Fruit fly (Drosophila melanogaster) whole organism, adult: Measurements from ENCODE around the gene CG43245.

Source experiments
- CG5204 ChIP-seq: fragments of 200-800 bp; sonication (Bioruptor generic); optimal IDR thresholded peaks from 2 replicates; lab custom pipeline; 2016; ENCODE audit warnings: missing biosample characterization, missing genetic modification characterization
- cic ChIP-seq: fragments of 200-800 bp; sonication (Bioruptor generic); optimal IDR thresholded peaks from 2 replicates; lab custom pipeline; 2017; ENCODE audit warnings: missing biosample characterization, mild to moderate bottlenecking, missing genetic modification characterization, moderate library complexity
- cnc ChIP-seq, 2 experiments: fragments of >200 bp; optimal IDR thresholded peaks; 2 replicates each; lab custom pipeline; 2017
- ovo ChIP-seq: fragments of 200-800 bp; sonication (Bioruptor generic); optimal IDR thresholded peaks from 2 replicates; lab custom pipeline; 2016; ENCODE audit warnings: missing biosample characterization, missing genetic modification characterization
- pad ChIP-seq: fragments of 200-800 bp; sonication (Bioruptor generic); optimal IDR thresholded peaks from 3 replicates; lab custom pipeline; 2017; ENCODE audit warnings: missing biosample characterization, missing genetic modification characterization, mild to moderate bottlenecking, moderate library complexity, missing genetic modification reagents
- tj ChIP-seq: fragments of 200-800 bp; sonication (Bioruptor generic); optimal IDR thresholded peaks from 3 replicates; lab custom pipeline; 2017; ENCODE audit warnings: missing biosample characterization, mild to moderate bottlenecking, missing genetic modification characterization, moderate library complexity
- toe ChIP-seq: fragments of 200-800 bp; sonication (Bioruptor generic); optimal IDR thresholded peaks from 2 replicates; lab custom pipeline; 2016; ENCODE audit warnings: missing biosample characterization, missing genetic modification characterization

DNA sequence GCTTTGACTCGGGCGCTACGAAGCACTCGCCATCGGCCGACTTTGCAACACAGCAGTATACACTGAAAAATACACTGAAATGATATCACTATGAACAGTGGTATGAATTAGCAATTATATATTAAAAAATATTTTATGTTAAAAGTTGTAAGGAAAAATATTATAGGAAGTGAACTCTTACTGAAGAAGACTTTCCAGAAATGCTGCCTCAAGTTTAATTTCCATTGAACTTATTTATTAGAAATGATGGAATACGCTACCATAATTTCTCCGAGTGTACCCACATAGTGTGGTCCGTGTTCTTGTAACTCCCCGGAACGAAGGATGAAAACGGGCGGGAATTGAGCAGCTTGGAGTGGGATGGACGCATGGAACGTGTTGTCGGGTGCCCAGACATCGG, 14.1 kb upstream of the CG43245 start:
- TF ChIP-seq toe (no peak), cic (GFP tag; lab: Kevin White, UChicago) (no peak), ovo (no peak), CG5204 (GFP tag; lab: Kevin White, UChicago) (no peak), pad (no peak), cnc (optimal IDR thresholded peaks at IDR 0.05; lab: Kevin White, UChicago) (no peak), tj (GFP tag; lab: Kevin White, UChicago) (no peak)
